Fruit fly (Drosophila melanogaster) whole organism, embryonic: ENCODE data around the gene Snapin.

Experiments
- CG14710 ChIP-seq: fragments of 200-800 bp; sonication (Bioruptor generic); optimal IDR thresholded peaks from 3 replicates; lab custom pipeline; 2019; ENCODE audit warnings: missing biosample characterization, mild to moderate bottlenecking, missing genetic modification characterization, moderate library complexity
- CG2199 ChIP-seq: fragments of 200-800 bp; sonication (Bioruptor generic); IDR thresholded peaks from 3 replicates; pipeline ENCODE4 v1.3.6; 2022; ENCODE audit warnings: missing biosample characterization, missing genetic modification characterization
- CG42726 ChIP-seq: fragments of 200-800 bp; sonication (Bioruptor generic); IDR thresholded peaks from 2 replicates; pipeline ENCODE4 v1.3.6; 2022; ENCODE audit warnings: missing biosample characterization, missing genetic modification characterization; ENCODE audit not compliant: partially characterized antibody
- CG8765 ChIP-seq: fragments of 200-800 bp; sonication (Bioruptor generic); IDR thresholded peaks from 2 replicates; pipeline ENCODE4 v1.3.6; 2022; ENCODE audit warnings: missing biosample characterization, missing genetic modification characterization
- bbx ChIP-seq: fragments of 200-800 bp; sonication (Bioruptor generic); IDR thresholded peaks from 2 replicates; pipeline ENCODE4 v1.3.6; 2022; ENCODE audit warnings: missing biosample characterization, missing genetic modification characterization; ENCODE audit not compliant: partially characterized antibody
- chm ChIP-seq: fragments of 200-800 bp; sonication (Bioruptor generic); IDR thresholded peaks from 2 replicates; pipeline ENCODE4 v1.3.6; 2022; ENCODE audit warnings: missing biosample characterization, missing genetic modification characterization
- chn ChIP-seq: fragments of 200-800 bp; sonication (Bioruptor generic); optimal IDR thresholded peaks from 2 replicates; lab custom pipeline; 2016; ENCODE audit warnings: missing biosample characterization, missing genetic modification characterization
- insv ChIP-seq, 2 experiments: fragments of 200-800 bp; sonication (Bioruptor generic); optimal IDR thresholded peaks; 3 replicates each; lab custom pipeline; 2016 to 2018; ENCODE audit warnings: missing biosample characterization in 2 of 2, missing genetic modification characterization in 2 of 2
- lab ChIP-seq: fragments of 200-800 bp; sonication (Bioruptor generic); optimal IDR thresholded peaks from 3 replicates; lab custom pipeline; 2017; ENCODE audit warnings: missing biosample characterization, missing genetic modification characterization, mild to moderate bottlenecking, moderate library complexity, missing genetic modification reagents
- ranshi ChIP-seq: fragments of 200-800 bp; sonication (Bioruptor generic); IDR thresholded peaks from 2 replicates; pipeline ENCODE4 v1.3.6; 2022; ENCODE audit warnings: missing biosample characterization, missing genetic modification characterization

- TF ChIP-seq CG8765 (GFP tag; lab: Robert Waterston, UW) (no peak), insv (GFP tag; optimal IDR thresholded peaks at IDR 0.05; lab: Kevin White, UChicago) (no peak), chm (no peak), ranshi (GFP tag; lab: Robert Waterston, UW) (no peak), bbx (GFP tag; lab: Robert Waterston, UW) (no peak), chn (no peak), CG2199 (no peak), CG42726 (GFP tag; lab: Robert Waterston, UW) (no peak), lab (GFP tag; lab: Kevin White, UChicago) (peak; percentile 60), CG14710 (no peak)
Observed at dm6 chr2L:2723100-2723499, 36.4 kb downstream of the Snapin start.
